Fruit fly (Drosophila melanogaster): ENCODE results near the gene Prosbeta4.

The Prosbeta4 gene

dm6 chr2L:16731799-16732198 lies at the start of gene Prosbeta4 (continued):
- TF ChIP-seq luna (GFP tag; optimal IDR thresholded peaks at IDR 0.05) = no peak
- no peak for TF ChIP-seq Hr78 (GFP tag; optimal IDR thresholded peaks at IDR 0.05)
- no peak for TF ChIP-seq so (GFP tag; IDR thresholded peaks at IDR 0.05)
- no peak for TF ChIP-seq Rx (GFP tag; IDR thresholded peaks at IDR 0.05)
- no peak for TF ChIP-seq CG9876 (GFP tag; optimal IDR thresholded peaks at IDR 0.05)
- TF ChIP-seq sc (optimal IDR thresholded peaks at IDR 0.05) = no peak
- no peak for TF ChIP-seq sc (GFP tag; optimal IDR thresholded peaks at IDR 0.05)

DNA sequence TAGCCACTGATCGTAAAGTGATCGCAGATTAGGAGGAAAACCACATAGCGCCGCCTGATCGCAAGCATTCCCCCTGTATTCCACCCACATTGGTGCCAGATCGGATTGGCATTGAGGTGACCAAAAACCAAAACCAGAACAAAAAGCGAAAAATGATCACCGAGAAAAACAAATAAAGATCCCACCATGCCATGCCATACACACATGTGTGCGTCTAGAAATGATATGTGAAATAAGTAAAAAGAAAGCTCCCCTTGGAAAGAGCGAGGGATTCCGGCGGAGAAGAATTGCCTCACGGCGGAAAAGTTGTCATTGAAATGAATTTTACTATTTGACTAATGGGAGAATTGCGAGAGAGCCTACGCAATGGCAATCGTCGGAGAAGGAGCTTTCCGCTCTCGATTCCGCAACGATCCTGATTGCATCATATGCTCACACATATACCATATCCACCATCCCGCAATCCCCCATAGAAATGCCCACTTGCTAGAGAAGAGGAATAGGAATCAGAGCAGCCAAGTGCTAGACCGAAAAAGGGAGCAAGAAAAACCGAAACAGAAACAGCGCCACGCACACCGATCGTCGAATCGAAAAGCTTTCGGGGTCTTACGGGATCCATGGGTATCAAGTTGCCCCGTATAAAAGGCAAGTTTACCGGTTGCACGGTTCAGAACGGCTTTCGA lies 34.3 kb upstream of the Prosbeta4 start, which contains the start of gene Mhc:
TSS of gene Mhc (plus strand) at position 497 of the 683 bp plus-strand sequence.
- TF ChIP-seq CG16863 (GFP tag; optimal IDR thresholded peaks at IDR 0.05) (no peak), bcd (GFP tag; optimal IDR thresholded peaks at IDR 0.05) (no peak), sr (GFP tag; IDR thresholded peaks at IDR 0.05) (0 out of 3 replicates have a peak, but pooled peaks have one; percentile 60), wdn (GFP tag; IDR thresholded peaks at IDR 0.05) (no peak), CG9609 (GFP tag; optimal IDR thresholded peaks at IDR 0.05) (no peak), Taf1 (GFP tag; IDR thresholded peaks at IDR 0.05) (no peak), Lhr (GFP tag; optimal IDR thresholded peaks at IDR 0.05) (no peak), CG13775 (GFP tag; optimal IDR thresholded peaks at IDR 0.05) (no peak), mirr (GFP tag; optimal IDR thresholded peaks at IDR 0.05) (no peak), ci (GFP tag; IDR thresholded peaks at IDR 0.05) (no peak), her (GFP tag; optimal IDR thresholded peaks at IDR 0.05) (no peak), hbn (GFP tag; IDR thresholded peaks at IDR 0.05; ENCODE audit: partially characterized antibody) (no peak), CG11560 (tag; IDR thresholded peaks at IDR 0.05) (no peak), CG32767 (GFP tag; IDR thresholded peaks at IDR 0.05) (no peak), CG34376 (GFP tag; optimal IDR thresholded peaks at IDR 0.05) (no peak), Meics (GFP tag; optimal IDR thresholded peaks at IDR 0.05) (no peak), insv (GFP tag; optimal IDR thresholded peaks at IDR 0.05) (no peak), Oli (tag; optimal IDR thresholded peaks at IDR 0.05) (no peak), CG17829 (tag; optimal IDR thresholded peaks at IDR 0.05) (no peak), CG10979 (tag; optimal IDR thresholded peaks at IDR 0.05) (no peak), CG9215 (GFP tag; IDR thresholded peaks at IDR 0.05) (no peak), CG2116 (GFP tag; optimal IDR thresholded peaks at IDR 0.05) (no peak), Ets65A (GFP tag) (peak; percentile 89), CG17802 (tag; optimal IDR thresholded peaks at IDR 0.05) (no peak), Hr78 (GFP tag; optimal IDR thresholded peaks at IDR 0.05) (no peak), CG4854 (GFP tag; optimal IDR thresholded peaks at IDR 0.05) (no peak), toy (GFP tag; IDR thresholded peaks at IDR 0.05) (no peak), Nf-YB (GFP tag; optimal IDR thresholded peaks at IDR 0.05) (no peak), CG5180 (GFP tag; optimal IDR thresholded peaks at IDR 0.05) (no peak), CG11504 (tag; optimal IDR thresholded peaks at IDR 0.05) (no peak), ac (GFP tag; optimal IDR thresholded peaks at IDR 0.05) (no peak), Mrtf (GFP tag; IDR thresholded peaks at IDR 0.05) (0 out of 3 replicates have a peak, but pooled peaks have one; percentile 13), CG1233 (GFP tag; optimal IDR thresholded peaks at IDR 0.05) (no peak), vfl (GFP tag; optimal IDR thresholded peaks at IDR 0.05) (no peak), gsb (GFP tag; IDR thresholded peaks at IDR 0.05) (0 out of 2 replicates have a peak, but pooled peaks have one; percentile 10), tup (GFP tag; optimal IDR thresholded peaks at IDR 0.05) (no peak), CG10147 (GFP tag; optimal IDR thresholded peaks at IDR 0.05) (no peak), CG11696 (GFP tag; IDR thresholded peaks at IDR 0.05) (no peak), CG9797 (GFP tag; optimal IDR thresholded peaks at IDR 0.05) (no peak), dimm (GFP tag; IDR thresholded peaks at IDR 0.05) (no peak), Hr51 (GFP tag; optimal IDR thresholded peaks at IDR 0.05) (no peak), CG10543 (GFP tag; optimal IDR thresholded peaks at IDR 0.05) (peak; percentile 17), Med (GFP tag) (peak; percentile 69)

All from whole organism, embryonic.